Worm (Caenorhabditis elegans) whole organism, L1 larva: ENCODE results near the gene nhr-203.

Experiments
- ama-1 ChIP-seq: fragments of 150-350 bp; optimal IDR thresholded peaks from 2 replicates; lab custom pipeline; 2014
- dpl-1 ChIP-seq, 3 experiments: fragments of 150-350 bp in 2 of 3; sonication (generic microtip) in 1 of 3; optimal IDR thresholded peaks; 2 replicates each; lab custom pipeline; 2014 to 2017; ENCODE audit warnings: missing biosample characterization in 3 of 3, missing genetic modification characterization in 3 of 3, missing genetic modification reagents in 3 of 3
- elt-3 ChIP-seq, 6 experiments: fragments of 150-350 bp in 1 of 6; sonication (generic microtip); optimal IDR thresholded peaks; 2 replicates each; lab custom pipeline; 2017 to 2018; ENCODE audit warnings: missing biosample characterization in 6 of 6, missing genetic modification characterization in 6 of 6, inconsistent platforms in 1 of 6
- mep-1 ChIP-seq: fragments of 150-350 bp; optimal IDR thresholded peaks from 2 replicates; lab custom pipeline; 2014; ENCODE audit warnings: missing biosample characterization, missing genetic modification characterization
- nhr-11 ChIP-seq: fragments of 150-350 bp; optimal IDR thresholded peaks from 2 replicates; lab custom pipeline; 2014; ENCODE audit warnings: missing biosample characterization, missing genetic modification characterization
- snu-23 ChIP-seq: sonication (generic microtip); optimal IDR thresholded peaks from 2 replicates; lab custom pipeline; 2016; ENCODE audit warnings: missing genetic modification characterization, missing compliant biosample characterization

- no peak for TF ChIP-seq nhr-11 (tag; lab: Kevin White, UChicago)
- TF ChIP-seq mep-1 (tag; lab: Kevin White, UChicago) = no peak
- no peak for TF ChIP-seq dpl-1 (GFP tag; optimal IDR thresholded peaks at IDR 0.05; lab: Kevin White, UChicago)
- no peak for TF ChIP-seq snu-23 (GFP tag; lab: Kevin White, UChicago)
- no peak for TF ChIP-seq ama-1
- TF ChIP-seq elt-3 (tag; optimal IDR thresholded peaks at IDR 0.05; lab: Kevin White, UChicago) = no peak
These were observed 7.9 kb downstream of the nhr-203 start for ce11 chrV:467507-467906.
